Worm (Caenorhabditis elegans): ENCODE measurements around the gene rpc-25.

DNA sequence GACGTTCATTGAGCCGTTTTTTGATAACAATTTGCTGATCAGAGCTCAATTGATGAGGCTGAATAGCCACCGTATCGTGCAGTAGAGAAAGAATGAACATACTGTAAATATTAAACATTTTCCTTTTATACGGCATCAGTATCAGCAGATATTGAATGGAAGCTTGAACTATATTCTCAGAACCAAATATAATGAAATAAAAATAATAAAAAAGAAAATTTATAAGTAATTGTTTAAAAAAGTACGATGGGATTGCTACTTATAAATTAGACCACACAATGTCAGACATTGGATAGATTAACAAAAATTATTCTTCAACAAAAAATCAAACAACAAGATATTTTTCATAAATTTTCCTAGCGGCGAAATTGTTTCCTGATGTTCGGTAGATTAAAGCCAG, at the start of gene rpc-25:
- no peak for TF ChIP-seq T22C8.4 (GFP tag; IDR thresholded peaks at IDR 0.05)
- TF ChIP-seq flt-1 (GFP tag; IDR thresholded peaks at IDR 0.05) = no peak
- no peak for TF ChIP-seq med-1 (GFP tag; optimal IDR thresholded peaks at IDR 0.05; ENCODE audit: insufficient read depth)
- no peak for TF ChIP-seq tab-1 (GFP tag; IDR thresholded peaks at IDR 0.05)
- TF ChIP-seq ztf-29 (GFP tag; IDR thresholded peaks at IDR 0.05) = no peak
- TF ChIP-seq klf-2 (GFP tag; conservative IDR thresholded peaks at IDR 0.05) = no peak
- no peak for TF ChIP-seq ref-1 (GFP tag; conservative IDR thresholded peaks at IDR 0.05)

Data from whole organism, midembryonic.